Worm (Caenorhabditis elegans) whole organism, L1 larva: ENCODE measurements around the gene C10A4.6.

Experiments used
- aly-2 ChIP-seq: fragments of 150-350 bp; optimal IDR thresholded peaks from 2 replicates; lab custom pipeline; 2014; ENCODE audit warnings: missing biosample characterization, missing genetic modification characterization
- blmp-1 ChIP-seq: fragments of 150-350 bp; optimal IDR thresholded peaks from 2 replicates; lab custom pipeline; 2014; ENCODE audit warnings: missing biosample characterization, missing genetic modification characterization
- ceh-63 ChIP-seq: fragments of 200-800 bp; sonication (Bioruptor generic); optimal IDR thresholded peaks from 2 replicates; lab custom pipeline; 2018; ENCODE audit warnings: mild to moderate bottlenecking, missing genetic modification characterization, missing compliant biosample characterization
- ceh-8 ChIP-seq: fragments of 200-800 bp; sonication (Bioruptor generic); optimal IDR thresholded peaks from 2 replicates; lab custom pipeline; 2018; ENCODE audit warnings: mild to moderate bottlenecking, missing genetic modification characterization, moderate library complexity, missing compliant biosample characterization
- ceh-88 ChIP-seq: fragments of 200-800 bp; sonication (Bioruptor generic); IDR thresholded peaks from 2 replicates; pipeline ENCODE4 v1.3.6; 2022; ENCODE audit warnings: missing genetic modification characterization, missing compliant biosample characterization
- ces-1 ChIP-seq: fragments of 150-350 bp; optimal IDR thresholded peaks from 2 replicates; lab custom pipeline; 2014; ENCODE audit warnings: missing biosample characterization, missing genetic modification reagents, missing genetic modification characterization
- dpl-1 ChIP-seq, 3 experiments: fragments of 150-350 bp in 2 of 3; sonication (generic microtip) in 1 of 3; optimal IDR thresholded peaks; 2 replicates each; lab custom pipeline; 2014 to 2017; ENCODE audit warnings: missing biosample characterization in 3 of 3, missing genetic modification characterization in 3 of 3, missing genetic modification reagents in 3 of 3
- dsc-1 ChIP-seq: sonication (generic microtip); optimal IDR thresholded peaks from 2 replicates; lab custom pipeline; 2016; ENCODE audit warnings: mild to moderate bottlenecking, missing genetic modification characterization, missing compliant biosample characterization
- egl-13 ChIP-seq: sonication (generic microtip); optimal IDR thresholded peaks from 2 replicates; lab custom pipeline; 2016; ENCODE audit warnings: missing genotype, missing genetic modification reagents, missing genetic modification characterization, missing compliant biosample characterization
- elt-3 ChIP-seq, 6 experiments: fragments of 150-350 bp in 1 of 6; sonication (generic microtip); optimal IDR thresholded peaks; 2 replicates each; lab custom pipeline; 2017 to 2018; ENCODE audit warnings: missing biosample characterization in 6 of 6, missing genetic modification characterization in 6 of 6, inconsistent platforms in 1 of 6
- ets-5 ChIP-seq: fragments of 200-800 bp; sonication (Bioruptor generic); IDR thresholded peaks from 2 replicates; pipeline ENCODE4 v1.3.6; 2022; ENCODE audit warnings: missing genetic modification characterization, missing compliant biosample characterization
- fkh-8 ChIP-seq: sonication (generic microtip); optimal IDR thresholded peaks from 2 replicates; lab custom pipeline; 2016; ENCODE audit warnings: mild to moderate bottlenecking, missing genetic modification characterization, missing compliant biosample characterization
- fos-1 ChIP-seq: fragments of 150-350 bp; optimal IDR thresholded peaks from 2 replicates; lab custom pipeline; 2014; ENCODE audit warnings: missing biosample characterization, missing genetic modification characterization
- grh-1 ChIP-seq: fragments of 200-800 bp; sonication (Bioruptor generic); IDR thresholded peaks from 2 replicates; pipeline ENCODE4 v1.3.6; 2022; ENCODE audit warnings: missing genetic modification reagents, missing genetic modification characterization, missing compliant biosample characterization
- hlh-17 ChIP-seq: fragments of 200-800 bp; sonication (Bioruptor generic); optimal IDR thresholded peaks from 2 replicates; lab custom pipeline; 2018; ENCODE audit warnings: missing genetic modification characterization, mild to moderate bottlenecking, missing compliant biosample characterization, moderate library complexity, borderline replicate concordance
- hlh-4 ChIP-seq: sonication (generic microtip); optimal IDR thresholded peaks from 2 replicates; lab custom pipeline; 2016; ENCODE audit warnings: mild to moderate bottlenecking, missing genetic modification characterization, missing compliant biosample characterization
- hpl-2 ChIP-seq: fragments of 150-350 bp; optimal IDR thresholded peaks from 2 replicates; lab custom pipeline; 2014; ENCODE audit warnings: missing biosample characterization, missing genetic modification reagents, missing genetic modification characterization
- lin-14 ChIP-seq: fragments of 200-800 bp; sonication (Bioruptor generic); optimal IDR thresholded peaks from 2 replicates; lab custom pipeline; 2018; ENCODE audit warnings: mild to moderate bottlenecking, missing genetic modification characterization, moderate library complexity, missing compliant biosample characterization
- lin-15B ChIP-seq: fragments of 150-350 bp; sonication (generic microtip); optimal IDR thresholded peaks from 3 replicates; lab custom pipeline; 2014; ENCODE audit warnings: missing biosample characterization, missing genetic modification characterization
- lin-35 ChIP-seq, 2 experiments: fragments of 150-350 bp; optimal IDR thresholded peaks; 2 replicates each; lab custom pipeline; 2014; ENCODE audit warnings: missing biosample characterization in 2 of 2, missing genetic modification characterization in 2 of 2, missing genetic modification reagents in 2 of 2
- lir-3 ChIP-seq: sonication (generic microtip); optimal IDR thresholded peaks from 2 replicates; lab custom pipeline; 2016; ENCODE audit warnings: mild to moderate bottlenecking, missing genetic modification characterization, moderate library complexity, missing compliant biosample characterization; ENCODE audit not compliant: poor library complexity
- lsy-2 ChIP-seq, 2 experiments: fragments of 150-350 bp; optimal IDR thresholded peaks; 2 replicates each; lab custom pipeline; 2014; ENCODE audit warnings: missing biosample characterization in 2 of 2, missing genetic modification characterization in 2 of 2
- mdl-1 ChIP-seq, 2 experiments: fragments of 150-350 bp; optimal IDR thresholded peaks; 2 replicates each; lab custom pipeline; 2014 to 2017; ENCODE audit warnings: missing biosample characterization in 2 of 2, missing genetic modification characterization in 2 of 2, inconsistent platforms in 1 of 2
- nhr-19 ChIP-seq: fragments of 200-800 bp; sonication (Bioruptor generic); conservative IDR thresholded peaks from 2 replicates; pipeline ENCODE4 v1.3.6; 2022; ENCODE audit warnings: missing genetic modification characterization, missing compliant biosample characterization
- nhr-20 ChIP-seq: sonication (generic microtip); optimal IDR thresholded peaks from 2 replicates; lab custom pipeline; 2016; ENCODE audit warnings: mild to moderate bottlenecking, missing genetic modification characterization, missing compliant biosample characterization
- nhr-237 ChIP-seq: fragments of 150-350 bp; optimal IDR thresholded peaks from 2 replicates; lab custom pipeline; 2014; ENCODE audit warnings: missing biosample characterization, missing genetic modification characterization
- nhr-47 ChIP-seq: sonication (generic microtip); optimal IDR thresholded peaks from 2 replicates; lab custom pipeline; 2016; ENCODE audit warnings: mild to moderate bottlenecking, missing genetic modification characterization, moderate library complexity, missing compliant biosample characterization
- nhr-71 ChIP-seq: sonication (generic microtip); optimal IDR thresholded peaks from 2 replicates; lab custom pipeline; 2016; ENCODE audit warnings: mild to moderate bottlenecking, missing genetic modification characterization, moderate library complexity, missing compliant biosample characterization
- nhr-85 ChIP-seq: sonication (generic microtip); peaks from one replicate; lab custom pipeline; 2016; ENCODE audit warnings: missing genetic modification characterization, inconsistent platforms, missing compliant biosample characterization
- pax-3 ChIP-seq: fragments of 200-800 bp; sonication (Bioruptor generic); optimal IDR thresholded peaks from 2 replicates; lab custom pipeline; 2018; ENCODE audit warnings: mild to moderate bottlenecking, missing genetic modification characterization, moderate library complexity, missing compliant biosample characterization
- pqm-1 ChIP-seq: sonication (generic microtip); optimal IDR thresholded peaks from 3 replicates; lab custom pipeline; 2017; ENCODE audit warnings: missing biosample characterization, missing genetic modification characterization
- snu-23 ChIP-seq: sonication (generic microtip); optimal IDR thresholded peaks from 2 replicates; lab custom pipeline; 2016; ENCODE audit warnings: missing genetic modification characterization, missing compliant biosample characterization
- sox-4 ChIP-seq: sonication (generic microtip); optimal IDR thresholded peaks from 2 replicates; lab custom pipeline; 2016; ENCODE audit warnings: missing genetic modification characterization, missing compliant biosample characterization
- sptf-1 ChIP-seq: fragments of 150-350 bp; optimal IDR thresholded peaks from 2 replicates; lab custom pipeline; 2014; ENCODE audit warnings: missing biosample characterization, missing genetic modification characterization
- unc-130 ChIP-seq: fragments of 150-350 bp; optimal IDR thresholded peaks from 2 replicates; lab custom pipeline; 2017; ENCODE audit warnings: missing biosample characterization, missing genetic modification characterization, inconsistent platforms
- vab-15 ChIP-seq: sonication (generic microtip); optimal IDR thresholded peaks from 2 replicates; lab custom pipeline; 2017; ENCODE audit warnings: missing genotype, mild to moderate bottlenecking, missing genetic modification characterization, missing compliant biosample characterization
- xbp-1 ChIP-seq: sonication (generic microtip); optimal IDR thresholded peaks from 2 replicates; lab custom pipeline; 2016; ENCODE audit warnings: missing genetic modification characterization, missing compliant biosample characterization
- ztf-11 ChIP-seq, 2 experiments: sonication (generic microtip); optimal IDR thresholded peaks; 2 replicates each; lab custom pipeline; 2016 to 2017; ENCODE audit warnings: missing genetic modification characterization in 2 of 2, missing biosample characterization in 1 of 2, missing compliant biosample characterization in 1 of 2
- ztf-4 ChIP-seq: fragments of 150-350 bp; optimal IDR thresholded peaks from 2 replicates; lab custom pipeline; 2014; ENCODE audit warnings: missing biosample characterization, missing genetic modification characterization

Gene C10A4.6

DNA sequence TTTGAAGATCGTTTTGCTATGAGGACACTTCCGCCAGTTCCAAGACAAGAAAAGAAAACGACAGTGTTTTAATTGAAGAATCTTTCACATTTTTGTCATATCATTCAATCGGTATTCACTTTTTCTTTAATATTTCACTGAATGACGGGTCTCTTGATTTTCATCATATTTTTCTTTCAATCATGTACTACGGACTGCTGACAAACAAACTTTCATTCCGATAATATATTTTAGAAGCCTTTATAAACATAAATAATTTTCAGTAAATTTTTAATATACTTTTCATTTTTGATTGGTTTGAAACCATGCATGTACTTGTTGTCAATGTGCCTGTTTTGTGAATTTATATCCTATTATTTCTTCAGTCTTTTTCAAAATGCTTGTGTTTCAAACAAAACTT, 42.9 kb downstream of the C10A4.6 start, which contains the start of gene clc-5:
Gene clc-5, plus strand, starts transcription at position 301 of the 400 bp plus-strand sequence.
- TF ChIP-seq hlh-4 = no peak
- TF ChIP-seq nhr-85 = peak; percentile 25

DNA sequence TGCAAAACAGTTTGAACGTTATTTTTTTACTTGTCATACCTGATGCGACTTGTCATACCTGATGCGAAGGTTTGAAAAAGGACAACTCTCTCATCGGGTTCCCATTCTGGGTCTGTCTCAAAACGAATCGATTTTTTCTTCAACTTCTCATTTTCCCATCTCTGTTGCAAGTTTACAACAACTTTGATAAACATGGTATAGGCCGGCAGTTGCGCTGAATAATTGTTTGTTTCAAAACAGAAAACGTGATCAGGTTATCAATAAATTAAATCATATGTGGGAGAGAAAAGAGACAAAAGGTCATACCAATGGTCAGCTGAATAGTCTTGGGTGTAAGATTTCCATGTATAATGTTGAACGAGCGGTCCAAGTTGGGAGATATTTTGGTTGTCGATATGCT, 46.5 kb downstream of the C10A4.6 start:
- TF ChIP-seq nhr-20 (tag; lab: Kevin White, UChicago) = peak; percentile 50
- no peak for TF ChIP-seq sox-4 (tag; lab: Kevin White, UChicago)
- TF ChIP-seq egl-13 = no peak
- no peak for TF ChIP-seq ztf-11 (tag; optimal IDR thresholded peaks at IDR 0.05; lab: Kevin White, UChicago)
- TF ChIP-seq ceh-8 (GFP tag; lab: Kevin White, UChicago) = no peak
- peak; percentile 85 for TF ChIP-seq nhr-85
- TF ChIP-seq unc-130 (tag; lab: Kevin White, UChicago) = no peak
- TF ChIP-seq sptf-1 = no peak
- TF ChIP-seq lin-15B (tag; lab: Kevin White, UChicago) = no peak
- TF ChIP-seq lin-14 = peak; percentile 48
- TF ChIP-seq nhr-47 = no peak
- peak in 1 of 2 experiments; percentile 67 for TF ChIP-seq lin-35 (GFP tag; optimal IDR thresholded peaks at IDR 0.05; lab: Kevin White, UChicago)
- TF ChIP-seq blmp-1 (tag; lab: Kevin White, UChicago) = peak; percentile 61
- TF ChIP-seq fos-1 = no peak
- peak in 2 of 6 experiments; percentile 53 to 71 for TF ChIP-seq elt-3 (tag; optimal IDR thresholded peaks at IDR 0.05; lab: Kevin White, UChicago)
- TF ChIP-seq hpl-2 (GFP tag; lab: Kevin White, UChicago) = no peak
- no peak for TF ChIP-seq lir-3
- TF ChIP-seq ceh-88 (GFP tag; lab: Robert Waterston, UW) = no peak
- TF ChIP-seq snu-23 (GFP tag; lab: Kevin White, UChicago) = peak; percentile 54
- 0 out of 2 replicates have a peak, but pooled peaks have one; percentile 8 for TF ChIP-seq nhr-19 (GFP tag; lab: Robert Waterston, UW)
- TF ChIP-seq fkh-8 (tag; lab: Kevin White, UChicago) = no peak
- no peak for TF ChIP-seq dsc-1 (tag; lab: Kevin White, UChicago)
- TF ChIP-seq nhr-71 = peak; percentile 52
- TF ChIP-seq mdl-1 (tag; optimal IDR thresholded peaks at IDR 0.05; lab: Kevin White, UChicago) = peak in 1 of 2 experiments; percentile 13

- TF ChIP-seq unc-130 (tag; lab: Kevin White, UChicago) (no peak), hlh-17 (GFP tag; lab: Kevin White, UChicago) (no peak), nhr-237 (tag; lab: Kevin White, UChicago) (no peak), vab-15 (tag; lab: Kevin White, UChicago) (no peak), lir-3 (no peak), mdl-1 (tag; optimal IDR thresholded peaks at IDR 0.05; lab: Kevin White, UChicago) (no peak), ztf-4 (tag; lab: Kevin White, UChicago) (no peak), lsy-2 (tag; optimal IDR thresholded peaks at IDR 0.05; lab: Kevin White, UChicago) (no peak), nhr-85 (peak; percentile 87), elt-3 (tag; optimal IDR thresholded peaks at IDR 0.05; lab: Kevin White, UChicago) (peak in 1 of 6 experiments; percentile 40), nhr-20 (tag; lab: Kevin White, UChicago) (peak; percentile 13), sptf-1 (no peak), nhr-71 (peak; percentile 29), snu-23 (GFP tag; lab: Kevin White, UChicago) (peak; percentile 4), ets-5 (GFP tag; lab: Robert Waterston, UW) (no peak), grh-1 (peak; percentile 83), lin-14 (peak; percentile 65), pqm-1 (tag; lab: Kevin White, UChicago) (no peak)
Observed at ce11 chrX:7437949-7438348, 47.6 kb downstream of the C10A4.6 start, which contains the start of gene C01C10.2. C01C10.2 (minus strand) TSS chrX:7438118.

DNA sequence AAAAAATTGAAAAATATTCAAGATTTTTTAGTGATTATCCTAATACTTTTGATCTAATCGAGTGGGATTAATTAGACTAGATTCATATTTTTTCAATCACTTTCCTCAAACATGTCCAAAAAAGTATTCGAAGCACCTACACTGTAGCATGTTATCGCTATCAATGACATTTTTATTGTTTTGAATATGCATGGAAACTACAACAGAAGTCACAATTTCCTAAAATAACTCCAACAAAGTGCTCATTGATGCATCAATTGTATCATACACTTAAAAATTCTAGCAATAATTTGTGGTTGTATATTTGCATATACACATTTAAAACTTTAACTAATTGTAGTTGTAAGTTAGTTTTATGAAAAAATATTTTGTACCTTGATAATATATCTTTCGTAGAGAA, 49.7 kb downstream of the C10A4.6 start:
- TF ChIP-seq hlh-17 (GFP tag; lab: Kevin White, UChicago) (no peak), pqm-1 (tag; lab: Kevin White, UChicago) (no peak), xbp-1 (no peak), ceh-63 (GFP tag; lab: Kevin White, UChicago) (no peak), hpl-2 (GFP tag; lab: Kevin White, UChicago) (no peak), lir-3 (no peak), ces-1 (GFP tag; lab: Kevin White, UChicago) (no peak), pax-3 (tag; lab: Kevin White, UChicago) (no peak), aly-2 (no peak), dpl-1 (GFP tag; optimal IDR thresholded peaks at IDR 0.05; lab: Kevin White, UChicago) (no peak)
